Worm (Caenorhabditis elegans) whole organism, L1 larva: ENCODE measurements around the gene R10E4.11.
A peak's percentile ranks its signal among the peaks of the same experiment; 100 is the strongest.

Experiments
- C04F5.9 ChIP-seq: sonication (generic microtip); optimal IDR thresholded peaks from 2 replicates; lab custom pipeline; 2016; ENCODE audit warnings: missing genetic modification characterization, missing compliant biosample characterization
- C16A3.4 ChIP-seq: fragments of 150-350 bp; optimal IDR thresholded peaks from 2 replicates; lab custom pipeline; 2014; ENCODE audit warnings: missing biosample characterization, missing genetic modification characterization
- C34B4.2 ChIP-seq: sonication (generic microtip); optimal IDR thresholded peaks from 2 replicates; lab custom pipeline; 2017; ENCODE audit warnings: mild to moderate bottlenecking, missing genetic modification characterization, missing compliant biosample characterization
- F16B12.6 ChIP-seq: fragments of 150-350 bp; optimal IDR thresholded peaks from 2 replicates; lab custom pipeline; 2014; ENCODE audit warnings: missing biosample characterization, missing genetic modification characterization
- aha-1 ChIP-seq: fragments of 150-350 bp; optimal IDR thresholded peaks from 2 replicates; lab custom pipeline; 2014; ENCODE audit warnings: missing biosample characterization, missing genetic modification characterization
- alr-1 ChIP-seq: fragments of 200-800 bp; sonication (Bioruptor generic); optimal IDR thresholded peaks from 2 replicates; lab custom pipeline; 2018; ENCODE audit warnings: borderline replicate concordance, mild to moderate bottlenecking, missing genetic modification characterization, missing compliant biosample characterization
- aly-2 ChIP-seq: fragments of 150-350 bp; optimal IDR thresholded peaks from 2 replicates; lab custom pipeline; 2014; ENCODE audit warnings: missing biosample characterization, missing genetic modification characterization
- blmp-1 ChIP-seq: fragments of 150-350 bp; optimal IDR thresholded peaks from 2 replicates; lab custom pipeline; 2014; ENCODE audit warnings: missing biosample characterization, missing genetic modification characterization
- ceh-82 ChIP-seq, 3 experiments: fragments of 150-350 bp in 1 of 3; sonication (generic microtip) in 2 of 3; optimal IDR thresholded peaks; 2 replicates each; lab custom pipeline; 2014 to 2017; ENCODE audit warnings: missing biosample characterization in 3 of 3, missing genetic modification characterization in 3 of 3
- ceh-88 ChIP-seq: fragments of 200-800 bp; sonication (Bioruptor generic); IDR thresholded peaks from 2 replicates; pipeline ENCODE4 v1.3.6; 2022; ENCODE audit warnings: missing genetic modification characterization, missing compliant biosample characterization
- ceh-90 ChIP-seq: sonication (generic microtip); optimal IDR thresholded peaks from 2 replicates; lab custom pipeline; 2016; ENCODE audit warnings: missing genetic modification characterization, missing compliant biosample characterization
- dpl-1 ChIP-seq, 3 experiments: fragments of 150-350 bp in 2 of 3; sonication (generic microtip) in 1 of 3; optimal IDR thresholded peaks; 2 replicates each; lab custom pipeline; 2014 to 2017; ENCODE audit warnings: missing biosample characterization in 3 of 3, missing genetic modification characterization in 3 of 3, missing genetic modification reagents in 3 of 3
- dsc-1 ChIP-seq: sonication (generic microtip); optimal IDR thresholded peaks from 2 replicates; lab custom pipeline; 2016; ENCODE audit warnings: mild to moderate bottlenecking, missing genetic modification characterization, missing compliant biosample characterization
- efl-1 ChIP-seq, 4 experiments: fragments of 150-350 bp; optimal IDR thresholded peaks in 3 of 4; peaks in 1 of 4; 1 replicate in 1 of 4; 2 replicates in 3 of 4; lab custom pipeline; 2014; ENCODE audit warnings: missing biosample characterization in 2 of 4, missing genetic modification characterization in 2 of 4, missing genetic modification reagents in 2 of 4
- egl-13 ChIP-seq: sonication (generic microtip); optimal IDR thresholded peaks from 2 replicates; lab custom pipeline; 2016; ENCODE audit warnings: missing genotype, missing genetic modification reagents, missing genetic modification characterization, missing compliant biosample characterization
- egl-27 ChIP-seq, 2 experiments: fragments of 150-350 bp in 1 of 2; sonication (generic microtip); optimal IDR thresholded peaks; 3 replicates each; lab custom pipeline; 2017 to 2018; ENCODE audit warnings: missing biosample characterization in 2 of 2, missing genetic modification characterization in 2 of 2, missing genetic modification reagents in 2 of 2
- elt-3 ChIP-seq, 6 experiments: fragments of 150-350 bp in 1 of 6; sonication (generic microtip); optimal IDR thresholded peaks; 2 replicates each; lab custom pipeline; 2017 to 2018; ENCODE audit warnings: missing biosample characterization in 6 of 6, missing genetic modification characterization in 6 of 6, inconsistent platforms in 1 of 6
- fkh-10 ChIP-seq: sonication (generic microtip); optimal IDR thresholded peaks from 2 replicates; lab custom pipeline; 2017; ENCODE audit warnings: missing biosample characterization, missing genetic modification reagents, missing genetic modification characterization
- fkh-8 ChIP-seq: sonication (generic microtip); optimal IDR thresholded peaks from 2 replicates; lab custom pipeline; 2016; ENCODE audit warnings: mild to moderate bottlenecking, missing genetic modification characterization, missing compliant biosample characterization
- fos-1 ChIP-seq: fragments of 150-350 bp; optimal IDR thresholded peaks from 2 replicates; lab custom pipeline; 2014; ENCODE audit warnings: missing biosample characterization, missing genetic modification characterization
- grh-1 ChIP-seq: fragments of 200-800 bp; sonication (Bioruptor generic); IDR thresholded peaks from 2 replicates; pipeline ENCODE4 v1.3.6; 2022; ENCODE audit warnings: missing genetic modification reagents, missing genetic modification characterization, missing compliant biosample characterization
- hpl-2 ChIP-seq: fragments of 150-350 bp; optimal IDR thresholded peaks from 2 replicates; lab custom pipeline; 2014; ENCODE audit warnings: missing biosample characterization, missing genetic modification reagents, missing genetic modification characterization
- isw-1 ChIP-seq: fragments of 200-800 bp; sonication (Bioruptor generic); IDR thresholded peaks from 2 replicates; pipeline ENCODE4 v1.3.6; 2022; ENCODE audit warnings: missing genetic modification characterization, missing compliant biosample characterization
- lin-13 ChIP-seq: fragments of 150-350 bp; optimal IDR thresholded peaks from 2 replicates; lab custom pipeline; 2014; ENCODE audit warnings: missing biosample characterization, missing genetic modification reagents, missing genetic modification characterization
- lin-15B ChIP-seq: fragments of 150-350 bp; sonication (generic microtip); optimal IDR thresholded peaks from 3 replicates; lab custom pipeline; 2014; ENCODE audit warnings: missing biosample characterization, missing genetic modification characterization
- lin-35 ChIP-seq, 2 experiments: fragments of 150-350 bp; optimal IDR thresholded peaks; 2 replicates each; lab custom pipeline; 2014; ENCODE audit warnings: missing biosample characterization in 2 of 2, missing genetic modification characterization in 2 of 2, missing genetic modification reagents in 2 of 2
- lsy-2 ChIP-seq, 2 experiments: fragments of 150-350 bp; optimal IDR thresholded peaks; 2 replicates each; lab custom pipeline; 2014; ENCODE audit warnings: missing biosample characterization in 2 of 2, missing genetic modification characterization in 2 of 2
- mdl-1 ChIP-seq, 2 experiments: fragments of 150-350 bp; optimal IDR thresholded peaks; 2 replicates each; lab custom pipeline; 2014 to 2017; ENCODE audit warnings: missing biosample characterization in 2 of 2, missing genetic modification characterization in 2 of 2, inconsistent platforms in 1 of 2
- nhr-11 ChIP-seq: fragments of 150-350 bp; optimal IDR thresholded peaks from 2 replicates; lab custom pipeline; 2014; ENCODE audit warnings: missing biosample characterization, missing genetic modification characterization
- nhr-12 ChIP-seq: sonication (generic microtip); optimal IDR thresholded peaks from 2 replicates; lab custom pipeline; 2017; ENCODE audit warnings: missing biosample characterization, missing genetic modification characterization
- nhr-20 ChIP-seq: sonication (generic microtip); optimal IDR thresholded peaks from 2 replicates; lab custom pipeline; 2016; ENCODE audit warnings: mild to moderate bottlenecking, missing genetic modification characterization, missing compliant biosample characterization
- nhr-28 ChIP-seq: fragments of 150-350 bp; optimal IDR thresholded peaks from 2 replicates; lab custom pipeline; 2014; ENCODE audit warnings: missing biosample characterization, missing genetic modification characterization
- nhr-47 ChIP-seq: sonication (generic microtip); optimal IDR thresholded peaks from 2 replicates; lab custom pipeline; 2016; ENCODE audit warnings: mild to moderate bottlenecking, missing genetic modification characterization, moderate library complexity, missing compliant biosample characterization
- nhr-71 ChIP-seq: sonication (generic microtip); optimal IDR thresholded peaks from 2 replicates; lab custom pipeline; 2016; ENCODE audit warnings: mild to moderate bottlenecking, missing genetic modification characterization, moderate library complexity, missing compliant biosample characterization
- nhr-77 ChIP-seq: fragments of 150-350 bp; optimal IDR thresholded peaks from 2 replicates; lab custom pipeline; 2014; ENCODE audit warnings: missing biosample characterization, missing genetic modification characterization
- nhr-85 ChIP-seq: sonication (generic microtip); peaks from one replicate; lab custom pipeline; 2016; ENCODE audit warnings: missing genetic modification characterization, inconsistent platforms, missing compliant biosample characterization
- nhr-90 ChIP-seq: sonication (generic microtip); optimal IDR thresholded peaks from 2 replicates; lab custom pipeline; 2016; ENCODE audit warnings: mild to moderate bottlenecking, missing genetic modification characterization, missing compliant biosample characterization; ENCODE audit not compliant: poor library complexity
- pqm-1 ChIP-seq: sonication (generic microtip); optimal IDR thresholded peaks from 3 replicates; lab custom pipeline; 2017; ENCODE audit warnings: missing biosample characterization, missing genetic modification characterization
- rnt-1 ChIP-seq: sonication (generic microtip); optimal IDR thresholded peaks from 2 replicates; lab custom pipeline; 2016; ENCODE audit warnings: mild to moderate bottlenecking, missing genetic modification characterization, moderate library complexity, missing compliant biosample characterization
- snpc-4 ChIP-seq: fragments of 150-350 bp; optimal IDR thresholded peaks from 2 replicates; lab custom pipeline; 2014; ENCODE audit warnings: missing biosample characterization, missing genetic modification characterization
- sox-4 ChIP-seq: sonication (generic microtip); optimal IDR thresholded peaks from 2 replicates; lab custom pipeline; 2016; ENCODE audit warnings: missing genetic modification characterization, missing compliant biosample characterization
- sptf-1 ChIP-seq: fragments of 150-350 bp; optimal IDR thresholded peaks from 2 replicates; lab custom pipeline; 2014; ENCODE audit warnings: missing biosample characterization, missing genetic modification characterization
- sup-37 ChIP-seq: fragments of 200-800 bp; sonication (Bioruptor generic); optimal IDR thresholded peaks from 2 replicates; lab custom pipeline; 2018; ENCODE audit warnings: mild to moderate bottlenecking, missing genetic modification characterization, missing compliant biosample characterization
- tlp-1 ChIP-seq: fragments of 150-350 bp; optimal IDR thresholded peaks from 2 replicates; lab custom pipeline; 2014; ENCODE audit warnings: missing biosample characterization, missing genetic modification characterization
- unc-130 ChIP-seq: fragments of 150-350 bp; optimal IDR thresholded peaks from 2 replicates; lab custom pipeline; 2017; ENCODE audit warnings: missing biosample characterization, missing genetic modification characterization, inconsistent platforms
- unc-30 ChIP-seq: sonication (generic microtip); optimal IDR thresholded peaks from 2 replicates; lab custom pipeline; 2017; ENCODE audit warnings: missing biosample characterization, missing genetic modification characterization
- unc-86 ChIP-seq: sonication (generic microtip); optimal IDR thresholded peaks from 2 replicates; lab custom pipeline; 2016; ENCODE audit warnings: missing genetic modification characterization, missing compliant biosample characterization
- unc-98 ChIP-seq: fragments of 200-800 bp; sonication (Bioruptor generic); IDR thresholded peaks from 2 replicates; pipeline ENCODE4 v1.3.6; 2022; ENCODE audit warnings: missing genetic modification characterization, missing compliant biosample characterization
- vab-15 ChIP-seq: sonication (generic microtip); optimal IDR thresholded peaks from 2 replicates; lab custom pipeline; 2017; ENCODE audit warnings: missing genotype, mild to moderate bottlenecking, missing genetic modification characterization, missing compliant biosample characterization
- xbp-1 ChIP-seq: sonication (generic microtip); optimal IDR thresholded peaks from 2 replicates; lab custom pipeline; 2016; ENCODE audit warnings: missing genetic modification characterization, missing compliant biosample characterization
- zag-1 ChIP-seq: fragments of 150-350 bp; optimal IDR thresholded peaks from 2 replicates; lab custom pipeline; 2014; ENCODE audit warnings: missing biosample characterization, missing genetic modification characterization
- ztf-11 ChIP-seq, 2 experiments: sonication (generic microtip); optimal IDR thresholded peaks; 2 replicates each; lab custom pipeline; 2016 to 2017; ENCODE audit warnings: missing genetic modification characterization in 2 of 2, missing biosample characterization in 1 of 2, missing compliant biosample characterization in 1 of 2

Gene R10E4.11

ce11 chrIII:4335614-4336013 is 34.8 kb upstream of the R10E4.11 start (continued):
- TF ChIP-seq C34B4.2 (tag; lab: Kevin White, UChicago) (no peak), efl-1 (optimal IDR thresholded peaks at IDR 0.05; lab: Kevin White, UChicago) (peak in 1 of 2 experiments; percentile 48), efl-1 (GFP tag; optimal IDR thresholded peaks at IDR 0.05 in 1 of 2; lab: Kevin White, UChicago) (peak; percentile 19 to 24), sox-4 (tag; lab: Kevin White, UChicago) (no peak), F16B12.6 (tag; lab: Kevin White, UChicago) (no peak), nhr-20 (tag; lab: Kevin White, UChicago) (no peak), nhr-90 (tag; lab: Kevin White, UChicago) (no peak), unc-86 (tag; lab: Kevin White, UChicago) (peak; percentile 40), unc-98 (GFP tag; lab: Robert Waterston, UW) (no peak), fkh-10 (no peak), unc-130 (no peak), zag-1 (tag; lab: Kevin White, UChicago) (no peak), nhr-71 (peak; percentile 34), lin-35 (GFP tag; optimal IDR thresholded peaks at IDR 0.05; lab: Kevin White, UChicago) (peak in 1 of 2 experiments; percentile 37), dsc-1 (no peak), nhr-11 (tag; lab: Kevin White, UChicago) (no peak), dpl-1 (GFP tag; optimal IDR thresholded peaks at IDR 0.05; lab: Kevin White, UChicago) (peak in 1 of 3 experiments; percentile 8), lin-13 (GFP tag; lab: Kevin White, UChicago) (no peak), egl-13 (tag; lab: Kevin White, UChicago) (no peak), lin-15B (no peak), fkh-8 (peak; percentile 66), lsy-2 (tag; optimal IDR thresholded peaks at IDR 0.05; lab: Kevin White, UChicago) (peak in 1 of 2 experiments; percentile 46), nhr-47 (tag; lab: Kevin White, UChicago) (peak; percentile 40), hpl-2 (GFP tag; lab: Kevin White, UChicago) (no peak), isw-1 (peak; percentile 39; the same call in 1 of the 2 replicates), grh-1 (GFP tag; lab: Robert Waterston, UW) (no peak), alr-1 (tag; lab: Kevin White, UChicago) (no peak), ceh-82 (tag; optimal IDR thresholded peaks at IDR 0.05; lab: Kevin White, UChicago) (peak in 2 of 3 experiments; percentile 36 to 41), aha-1 (tag; lab: Kevin White, UChicago) (no peak), ceh-88 (GFP tag; lab: Robert Waterston, UW) (no peak)

- TF ChIP-seq blmp-1 (tag; lab: Kevin White, UChicago), result peak; percentile 53
- peak; percentile 70 for TF ChIP-seq rnt-1 (tag; lab: Kevin White, UChicago)
- no peak for TF ChIP-seq ceh-90
- TF ChIP-seq unc-30 (tag; lab: Kevin White, UChicago), result no peak
- TF ChIP-seq nhr-28 (tag; lab: Kevin White, UChicago), result no peak
- TF ChIP-seq tlp-1, result no peak
- TF ChIP-seq nhr-85 (tag; lab: Kevin White, UChicago), result peak; percentile 9
- TF ChIP-seq ztf-11 (tag; optimal IDR thresholded peaks at IDR 0.05; lab: Kevin White, UChicago), result no peak
- TF ChIP-seq snpc-4 (tag; lab: Kevin White, UChicago), result peak; percentile 20
- no peak for TF ChIP-seq pqm-1 (tag; lab: Kevin White, UChicago)
- no peak for TF ChIP-seq C04F5.9
- no peak for TF ChIP-seq aly-2 (tag; lab: Kevin White, UChicago)
- TF ChIP-seq unc-130, result no peak
- no peak for TF ChIP-seq egl-27 (tag; optimal IDR thresholded peaks at IDR 0.05; lab: Kevin White, UChicago)
- TF ChIP-seq unc-98 (GFP tag; lab: Robert Waterston, UW), result no peak
- no peak for TF ChIP-seq grh-1 (GFP tag; lab: Robert Waterston, UW)
- TF ChIP-seq elt-3 (tag; optimal IDR thresholded peaks at IDR 0.05; lab: Kevin White, UChicago), result peak in 1 of 6 experiments; percentile 73
- TF ChIP-seq nhr-77, result no peak
- TF ChIP-seq vab-15 (tag; lab: Kevin White, UChicago), result no peak
- peak; percentile 53 for TF ChIP-seq xbp-1 (tag; lab: Kevin White, UChicago)
- peak; percentile 35 for TF ChIP-seq C16A3.4 (tag; lab: Kevin White, UChicago)
- TF ChIP-seq sup-37 (GFP tag; lab: Kevin White, UChicago), result no peak
- peak in 1 of 2 experiments; percentile 34 for TF ChIP-seq mdl-1 (tag; optimal IDR thresholded peaks at IDR 0.05; lab: Kevin White, UChicago)
- peak; percentile 66 for TF ChIP-seq nhr-71
- TF ChIP-seq sptf-1 (tag; lab: Kevin White, UChicago), result no peak
- TF ChIP-seq fos-1 (tag; lab: Kevin White, UChicago), result no peak
- TF ChIP-seq nhr-47 (tag; lab: Kevin White, UChicago), result peak; percentile 51
- no peak for TF ChIP-seq nhr-12 (tag; lab: Kevin White, UChicago)
Measured at ce11 chrIII:4332543-4333042, 31.8 kb upstream of the R10E4.11 start, which contains the start of gene cdk-12. Gene cdk-12 (plus strand): TSS chrIII:4332992.
